Worm (Caenorhabditis elegans): ENCODE measurements around the gene vem-1.

DNA sequence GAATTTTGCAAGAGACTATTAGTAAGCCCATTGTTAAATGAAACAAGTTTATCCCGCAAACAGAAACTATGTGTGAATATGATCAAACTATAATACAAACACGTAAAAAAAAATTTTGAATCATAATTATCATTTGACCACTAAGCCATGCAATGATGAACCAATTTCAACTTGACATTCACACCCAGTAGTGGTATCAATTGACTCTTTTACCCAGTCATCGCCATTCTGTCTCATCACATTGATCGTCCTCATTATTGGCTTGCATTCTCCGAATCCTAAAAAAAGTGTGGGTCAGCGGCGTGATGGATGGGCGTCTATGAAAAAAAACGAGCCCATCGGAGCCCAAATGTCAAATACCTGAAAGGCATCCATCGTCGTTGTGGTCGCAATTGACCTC lies 31.9 kb upstream of the vem-1 start:
- TF ChIP-seq cog-1 (tag; optimal IDR thresholded peaks at IDR 0.05) (no peak), med-1 (GFP tag; optimal IDR thresholded peaks at IDR 0.05; ENCODE audit: insufficient read depth) (no peak)

Measured in whole organism, midembryonic.